ENCODE assay signal across 5 fruit fly cellular contexts in the genomic region with DNA sequence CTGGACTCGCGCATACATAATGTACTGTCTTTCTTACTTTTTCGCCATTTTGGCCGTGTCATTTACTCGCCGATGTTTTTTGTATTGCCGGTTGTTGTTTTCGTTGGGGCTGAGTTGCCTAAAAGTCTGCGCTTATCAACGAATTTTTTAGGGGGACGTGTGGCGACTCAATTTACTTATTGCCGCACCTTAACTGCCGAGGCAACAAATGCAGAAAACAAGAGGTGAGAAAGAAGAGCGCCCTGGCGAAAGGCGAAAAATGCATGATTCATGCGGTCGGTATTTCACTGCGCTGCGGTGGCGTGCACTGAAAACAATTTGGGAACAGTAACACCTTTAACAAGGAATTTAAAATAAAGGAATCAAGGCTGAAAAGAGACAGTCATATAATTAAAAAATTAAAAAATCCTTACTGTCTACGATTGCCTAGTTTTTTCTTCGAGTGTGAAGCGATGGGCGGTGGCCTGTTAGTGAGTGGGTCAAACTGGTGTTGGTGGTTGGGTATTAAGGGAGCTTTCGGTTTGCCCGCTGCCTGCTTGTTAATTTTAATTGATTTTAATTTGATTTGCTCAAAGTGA.
A peak's percentile ranks its signal among the peaks of the same experiment; 100 is the strongest.
TF ChIP-seq lines count a peak whose summit lies in the region.

No protein-coding gene starts in this region.

- TF ChIP-seq CTCF in whole organism, embryonic (GFP tag; optimal IDR thresholded peaks at IDR 0.05; lab: Kevin White, UChicago): no peak

TF ChIP-seq in whole organism, adult, 20 proteins besides CTCF, POLR2A, EP300 and RAD21 (continues in another document):
- TF ChIP-seq CG7045 (GFP tag; optimal IDR thresholded peaks at IDR 0.05; lab: Kevin White, UChicago): peak; percentile 46
- TF ChIP-seq CG11617 (GFP tag; optimal IDR thresholded peaks at IDR 0.05; lab: Kevin White, UChicago): no peak
- peak; percentile 44 for TF ChIP-seq Hr96 (GFP tag; optimal IDR thresholded peaks at IDR 0.05; lab: Kevin White, UChicago)
- peak; percentile 6 for TF ChIP-seq CG33017 (tag; optimal IDR thresholded peaks at IDR 0.05; lab: Kevin White, UChicago)
- peak; percentile 62 for TF ChIP-seq Clk (GFP tag; optimal IDR thresholded peaks at IDR 0.05; lab: Kevin White, UChicago)
- peak; percentile 72 for TF ChIP-seq CG14711 (tag; optimal IDR thresholded peaks at IDR 0.05; lab: Kevin White, UChicago)
- TF ChIP-seq bab1 (GFP tag; optimal IDR thresholded peaks at IDR 0.05; lab: Kevin White, UChicago): peak; percentile 37
- no peak for TF ChIP-seq CG1620 (GFP tag; optimal IDR thresholded peaks at IDR 0.05; lab: Kevin White, UChicago)
- peak; percentile 55 for TF ChIP-seq CG12768 (GFP tag; optimal IDR thresholded peaks at IDR 0.05; lab: Kevin White, UChicago)
- peak; percentile 13 for TF ChIP-seq Mnt (GFP tag; optimal IDR thresholded peaks at IDR 0.05; lab: Kevin White, UChicago)
- no peak for TF ChIP-seq Crg-1 (GFP tag; optimal IDR thresholded peaks at IDR 0.05; lab: Kevin White, UChicago)
- TF ChIP-seq kay (GFP tag; lab: Kevin White, UChicago; ENCODE audit: borderline replicate concordance): peak; percentile 68
- no peak for TF ChIP-seq pad (GFP tag; optimal IDR thresholded peaks at IDR 0.05; lab: Kevin White, UChicago)
- no peak for TF ChIP-seq ovo (GFP tag; optimal IDR thresholded peaks at IDR 0.05; lab: Kevin White, UChicago)
- TF ChIP-seq CG5204 (GFP tag; optimal IDR thresholded peaks at IDR 0.05; lab: Kevin White, UChicago): peak; percentile 44
- peak; percentile 77 for TF ChIP-seq CG7101 (tag; optimal IDR thresholded peaks at IDR 0.05; lab: Kevin White, UChicago)
- peak; percentile 5 for TF ChIP-seq tj (GFP tag; optimal IDR thresholded peaks at IDR 0.05; lab: Kevin White, UChicago)

TF ChIP-seq in whole organism, embryonic, 481 proteins besides CTCF, POLR2A, EP300 and RAD21 (continues in another document):
- TF ChIP-seq CG14667 (GFP tag; IDR thresholded peaks at IDR 0.05; lab: Robert Waterston, UW): peak; percentile 77
- TF ChIP-seq insv (GFP tag; optimal IDR thresholded peaks at IDR 0.05; lab: Kevin White, UChicago): no peak
- no peak for TF ChIP-seq mirr (GFP tag; optimal IDR thresholded peaks at IDR 0.05; lab: Kevin White, UChicago)
- no peak for TF ChIP-seq prd (optimal IDR thresholded peaks at IDR 0.05; lab: Kevin White, UChicago)
- TF ChIP-seq prd (GFP tag; IDR thresholded peaks at IDR 0.05; lab: Robert Waterston, UW): peak; percentile 83
- no peak for TF ChIP-seq amos (GFP tag; IDR thresholded peaks at IDR 0.05; lab: Robert Waterston, UW; ENCODE audit: partially characterized antibody)
- 0 out of 2 replicates have a peak, but pooled peaks have one; percentile 27 for TF ChIP-seq CG10321 (GFP tag; IDR thresholded peaks at IDR 0.05; lab: Robert Waterston, UW)
- TF ChIP-seq Atf3 (GFP tag; optimal IDR thresholded peaks at IDR 0.05; lab: Kevin White, UChicago): peak; percentile 57
- no peak for TF ChIP-seq CG6683 (GFP tag; optimal IDR thresholded peaks at IDR 0.05; lab: Kevin White, UChicago)
- peak; percentile 69 for TF ChIP-seq tgo (GFP tag; IDR thresholded peaks at IDR 0.05; lab: Robert Waterston, UW)
- TF ChIP-seq CG12219 (GFP tag; optimal IDR thresholded peaks at IDR 0.05; lab: Kevin White, UChicago): peak; percentile 29
- peak; percentile 80 for TF ChIP-seq CG11456 (GFP tag; IDR thresholded peaks at IDR 0.05; lab: Robert Waterston, UW)
- TF ChIP-seq B-H2 (GFP tag; optimal IDR thresholded peaks at IDR 0.05; lab: Kevin White, UChicago): no peak
- no peak for TF ChIP-seq ro (GFP tag; IDR thresholded peaks at IDR 0.05; lab: Robert Waterston, UW)
- no peak for TF ChIP-seq ac (GFP tag; optimal IDR thresholded peaks at IDR 0.05; lab: Kevin White, UChicago)
- no peak for TF ChIP-seq fru (optimal IDR thresholded peaks at IDR 0.05; lab: Kevin White, UChicago)

TF ChIP-seq in whole organism, prepupa, 60 proteins besides CTCF, POLR2A, EP300 and RAD21 (continues in another document):
- TF ChIP-seq Eip78C (GFP tag; lab: Kevin White, UChicago): peak; percentile 91
- peak; percentile 89 for TF ChIP-seq Met (GFP tag; optimal IDR thresholded peaks at IDR 0.05; lab: Kevin White, UChicago)
- TF ChIP-seq CG1621 (tag; optimal IDR thresholded peaks at IDR 0.05; lab: Kevin White, UChicago): peak; percentile 34
- peak; percentile 16 for TF ChIP-seq dac (GFP tag; optimal IDR thresholded peaks at IDR 0.05; lab: Kevin White, UChicago)
- TF ChIP-seq esn (GFP tag; optimal IDR thresholded peaks at IDR 0.05; lab: Kevin White, UChicago): peak; percentile 89
- peak; percentile 61 for TF ChIP-seq CG10669 (GFP tag; optimal IDR thresholded peaks at IDR 0.05; lab: Kevin White, UChicago)
- TF ChIP-seq achi (GFP tag; optimal IDR thresholded peaks at IDR 0.05; lab: Kevin White, UChicago): peak; percentile 75
- peak; percentile 81 for TF ChIP-seq Sox14 (GFP tag; optimal IDR thresholded peaks at IDR 0.05; lab: Kevin White, UChicago)
- TF ChIP-seq CG3032 (tag; optimal IDR thresholded peaks at IDR 0.05; lab: Kevin White, UChicago): peak; percentile 57
- peak; percentile 4 for TF ChIP-seq fd85E (GFP tag; optimal IDR thresholded peaks at IDR 0.05; lab: Kevin White, UChicago)
- TF ChIP-seq svp (GFP tag; lab: Kevin White, UChicago): peak; percentile 92
- peak; percentile 40 for TF ChIP-seq fd59A (GFP tag; optimal IDR thresholded peaks at IDR 0.05; lab: Kevin White, UChicago)
- TF ChIP-seq CG9139 (GFP tag; optimal IDR thresholded peaks at IDR 0.05; lab: Kevin White, UChicago): no peak
- peak; percentile 72 for TF ChIP-seq pdm3 (GFP tag; optimal IDR thresholded peaks at IDR 0.05; lab: Kevin White, UChicago)
- peak; percentile 13 for TF ChIP-seq dsx (GFP tag; optimal IDR thresholded peaks at IDR 0.05; lab: Kevin White, UChicago; ENCODE audit: poor library complexity, severe bottlenecking)
- peak; percentile 89 for TF ChIP-seq CG6163 (GFP tag; IDR thresholded peaks at IDR 0.05; lab: Robert Waterston, UW)
- peak; percentile 64 for TF ChIP-seq Eip93F (GFP tag; optimal IDR thresholded peaks at IDR 0.05; lab: Kevin White, UChicago)
- peak; percentile 72 for TF ChIP-seq CG11762 (GFP tag; optimal IDR thresholded peaks at IDR 0.05; lab: Kevin White, UChicago; ENCODE audit: insufficient read depth)

TF ChIP-seq in whole organism, pupa, 21 proteins besides CTCF, POLR2A, EP300 and RAD21 (continues in another document):
- TF ChIP-seq fd96Ca (GFP tag; IDR thresholded peaks at IDR 0.05; lab: Robert Waterston, UW): peak; percentile 90
- TF ChIP-seq Pif1B (GFP tag; optimal IDR thresholded peaks at IDR 0.05; lab: Kevin White, UChicago): peak; percentile 45
- TF ChIP-seq EcR (GFP tag; optimal IDR thresholded peaks at IDR 0.05; lab: Kevin White, UChicago): no peak
- TF ChIP-seq CG12605 (GFP tag; IDR thresholded peaks at IDR 0.05; lab: Robert Waterston, UW): peak; percentile 72
- peak; percentile 82 for TF ChIP-seq Snoo (tag; optimal IDR thresholded peaks at IDR 0.05; lab: Kevin White, UChicago)
- no peak for TF ChIP-seq gl (tag; optimal IDR thresholded peaks at IDR 0.05; lab: Kevin White, UChicago)
- peak; percentile 56 for TF ChIP-seq CG15710 (tag; optimal IDR thresholded peaks at IDR 0.05; lab: Kevin White, UChicago)
- peak; percentile 49 for TF ChIP-seq CG8159 (tag; optimal IDR thresholded peaks at IDR 0.05; lab: Kevin White, UChicago)
- TF ChIP-seq CG8301 (tag; optimal IDR thresholded peaks at IDR 0.05; lab: Kevin White, UChicago): peak; percentile 53
- peak; percentile 83 for TF ChIP-seq Ets98B (GFP tag; IDR thresholded peaks at IDR 0.05; lab: Robert Waterston, UW)
- TF ChIP-seq rn (GFP tag; IDR thresholded peaks at IDR 0.05; lab: Robert Waterston, UW): peak; percentile 81
- peak; percentile 66 for TF ChIP-seq CG17806 (tag; optimal IDR thresholded peaks at IDR 0.05; lab: Kevin White, UChicago)
- peak; percentile 46 for TF ChIP-seq CG14655 (GFP tag; optimal IDR thresholded peaks at IDR 0.05; lab: Kevin White, UChicago)
- TF ChIP-seq CG4496 (GFP tag; IDR thresholded peaks at IDR 0.05; lab: Robert Waterston, UW): peak; percentile 90
- no peak for TF ChIP-seq CG13204 (GFP tag; optimal IDR thresholded peaks at IDR 0.05; lab: Kevin White, UChicago)
- peak; percentile 17 for TF ChIP-seq CG9948 (tag; optimal IDR thresholded peaks at IDR 0.05; lab: Kevin White, UChicago)
- peak; percentile 27 for TF ChIP-seq CG34367 (tag; optimal IDR thresholded peaks at IDR 0.05; lab: Kevin White, UChicago)
- TF ChIP-seq CG10348 (GFP tag; IDR thresholded peaks at IDR 0.05; lab: Robert Waterston, UW): 0 out of 2 replicates have a peak, but pooled peaks have one; percentile 27
- TF ChIP-seq D1 (tag; optimal IDR thresholded peaks at IDR 0.05; lab: Kevin White, UChicago): no peak

TF ChIP-seq in whole organism, wandering third instar larva, 38 proteins besides CTCF, POLR2A, EP300 and RAD21 (continues in another document):
- peak; percentile 67 for TF ChIP-seq Hnf4 (GFP tag; optimal IDR thresholded peaks at IDR 0.05; lab: Kevin White, UChicago)
- TF ChIP-seq Myc (optimal IDR thresholded peaks at IDR 0.05; lab: Kevin White, UChicago): no peak
- peak; percentile 67 for TF ChIP-seq CG32264 (GFP tag; optimal IDR thresholded peaks at IDR 0.05; lab: Kevin White, UChicago)
- TF ChIP-seq jim (GFP tag; optimal IDR thresholded peaks at IDR 0.05; lab: Kevin White, UChicago): no peak
- no peak for TF ChIP-seq pan (optimal IDR thresholded peaks at IDR 0.05; lab: Kevin White, UChicago)
- no peak for TF ChIP-seq N (GFP tag; optimal IDR thresholded peaks at IDR 0.05; lab: Kevin White, UChicago)
- TF ChIP-seq foxo (GFP tag; optimal IDR thresholded peaks at IDR 0.05; lab: Kevin White, UChicago): peak in 1 of 2 experiments; percentile 84
- peak; percentile 87 for TF ChIP-seq rgr (GFP tag; optimal IDR thresholded peaks at IDR 0.05; lab: Kevin White, UChicago)
- peak; percentile 9 for TF ChIP-seq CrebA (GFP tag; optimal IDR thresholded peaks at IDR 0.05; lab: Kevin White, UChicago; ENCODE audit: borderline replicate concordance)
- TF ChIP-seq lola (GFP tag; optimal IDR thresholded peaks at IDR 0.05; lab: Kevin White, UChicago): no peak
- no peak for TF ChIP-seq sv (GFP tag; optimal IDR thresholded peaks at IDR 0.05; lab: Kevin White, UChicago)
- TF ChIP-seq Dif (GFP tag; optimal IDR thresholded peaks at IDR 0.05; lab: Kevin White, UChicago; ENCODE audit: partially characterized antibody): no peak
- TF ChIP-seq OdsH (GFP tag; optimal IDR thresholded peaks at IDR 0.05; lab: Kevin White, UChicago): peak; percentile 76
- TF ChIP-seq Vsx2 (GFP tag; optimal IDR thresholded peaks at IDR 0.05; lab: Kevin White, UChicago; ENCODE audit: partially characterized antibody): no peak
- peak; percentile 67 for TF ChIP-seq Jra (GFP tag; optimal IDR thresholded peaks at IDR 0.05; lab: Kevin White, UChicago)
- no peak for TF ChIP-seq tai (GFP tag; optimal IDR thresholded peaks at IDR 0.05; lab: Kevin White, UChicago)
- peak; percentile 85 for TF ChIP-seq HLH106 (tag; optimal IDR thresholded peaks at IDR 0.05; lab: Kevin White, UChicago)
- TF ChIP-seq ey (GFP tag; optimal IDR thresholded peaks at IDR 0.05; lab: Kevin White, UChicago): peak; percentile 80
- peak; percentile 72 for TF ChIP-seq sage (GFP tag; optimal IDR thresholded peaks at IDR 0.05; lab: Kevin White, UChicago)
- no peak for TF ChIP-seq Dfd (GFP tag; optimal IDR thresholded peaks at IDR 0.05; lab: Kevin White, UChicago)
- no peak for TF ChIP-seq Hr78 (GFP tag; optimal IDR thresholded peaks at IDR 0.05; lab: Kevin White, UChicago)
- peak; percentile 18 for TF ChIP-seq dsf (GFP tag; optimal IDR thresholded peaks at IDR 0.05; lab: Kevin White, UChicago; ENCODE audit: borderline replicate concordance)
